Fruit fly (Drosophila melanogaster): ENCODE data around the gene Nhe1.

dm6 chr2L:140849-141248 is 34.3 kb upstream of the Nhe1 start, which contains the start of the genes CG31975 and ovm:
- no peak for TF ChIP-seq fd96Ca (GFP tag; IDR thresholded peaks at IDR 0.05)
- TF ChIP-seq CG15710 (tag; optimal IDR thresholded peaks at IDR 0.05) = no peak
- no peak for TF ChIP-seq EcR (GFP tag; optimal IDR thresholded peaks at IDR 0.05)
- no peak for TF ChIP-seq Pif1A (GFP tag; optimal IDR thresholded peaks at IDR 0.05)
- no peak for TF ChIP-seq CG13204 (GFP tag; optimal IDR thresholded peaks at IDR 0.05)
- no peak for TF ChIP-seq CG17806 (tag; optimal IDR thresholded peaks at IDR 0.05)
